Worm (Caenorhabditis elegans): ENCODE measurements around the gene C17A2.3.

- TF ChIP-seq mdl-1 (tag; optimal IDR thresholded peaks at IDR 0.05) (no peak), nhr-25 (tag; optimal IDR thresholded peaks at IDR 0.05) (no peak), mab-5 (tag; optimal IDR thresholded peaks at IDR 0.05) (no peak), ceh-16 (tag; optimal IDR thresholded peaks at IDR 0.05) (no peak), nhr-11 (tag; optimal IDR thresholded peaks at IDR 0.05) (no peak), ama-1 (optimal IDR thresholded peaks at IDR 0.05) (no peak), blmp-1 (tag; optimal IDR thresholded peaks at IDR 0.05; ENCODE audit: insufficient read depth) (no peak), egl-27 (tag; optimal IDR thresholded peaks at IDR 0.05) (no peak)
Measured at ce11 chrII:3879945-3880344, 36.5 kb downstream of the C17A2.3 start, which contains the start of gene nhr-166.
